Worm (Caenorhabditis elegans): ENCODE data around the gene F02A9.7.

Gene F02A9.7

DNA sequence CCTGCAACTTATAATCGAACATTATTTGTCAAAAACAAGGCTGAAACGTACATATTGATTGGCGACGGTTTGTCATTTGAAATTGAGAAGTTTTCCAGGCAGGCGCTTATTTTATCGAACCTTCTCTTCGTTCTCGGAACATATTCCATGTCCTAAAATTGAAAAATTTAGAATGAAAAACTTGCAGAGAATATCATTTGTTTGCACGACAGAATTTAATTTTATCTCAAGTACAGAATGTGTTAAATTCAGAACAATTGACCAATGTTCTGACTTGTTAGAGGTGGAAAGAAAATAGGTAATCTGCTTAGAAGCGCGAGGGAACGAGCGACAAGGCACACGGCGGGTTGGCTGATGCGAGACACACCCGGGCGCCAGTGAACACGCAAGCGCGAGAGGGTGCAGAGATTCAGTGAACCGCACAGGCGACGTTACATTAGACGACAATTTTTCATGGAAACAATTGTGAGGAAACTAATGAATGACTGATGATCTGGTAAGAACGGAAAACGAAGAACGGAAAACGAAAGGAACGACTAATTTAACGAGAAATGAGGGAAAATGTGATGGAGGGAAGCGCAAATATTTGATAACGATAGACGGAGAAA, 23.0 kb downstream of the F02A9.7 start (continued):
- TF ChIP-seq pha-4 (GFP tag; IDR thresholded peaks at IDR 0.05) (0 out of 2 replicates have a peak, but pooled peaks have one; percentile 13), pha-4 (tag; optimal IDR thresholded peaks at IDR 0.05) (no peak), ztf-7 (tag; optimal IDR thresholded peaks at IDR 0.05) (no peak), nhr-11 (tag; optimal IDR thresholded peaks at IDR 0.05) (peak; percentile 14), nhr-76 (tag; optimal IDR thresholded peaks at IDR 0.05) (no peak), nhr-10 (tag; optimal IDR thresholded peaks at IDR 0.05) (no peak), ztf-11 (tag; optimal IDR thresholded peaks at IDR 0.05) (no peak), skn-1 (tag; optimal IDR thresholded peaks at IDR 0.05) (no peak), daf-16 (GFP tag; optimal IDR thresholded peaks at IDR 0.05) (peak in 1 of 2 experiments; percentile 29), daf-16 (tag; optimal IDR thresholded peaks at IDR 0.05) (peak; percentile 6), R02D3.7 (tag; optimal IDR thresholded peaks at IDR 0.05) (no peak)

DNA sequence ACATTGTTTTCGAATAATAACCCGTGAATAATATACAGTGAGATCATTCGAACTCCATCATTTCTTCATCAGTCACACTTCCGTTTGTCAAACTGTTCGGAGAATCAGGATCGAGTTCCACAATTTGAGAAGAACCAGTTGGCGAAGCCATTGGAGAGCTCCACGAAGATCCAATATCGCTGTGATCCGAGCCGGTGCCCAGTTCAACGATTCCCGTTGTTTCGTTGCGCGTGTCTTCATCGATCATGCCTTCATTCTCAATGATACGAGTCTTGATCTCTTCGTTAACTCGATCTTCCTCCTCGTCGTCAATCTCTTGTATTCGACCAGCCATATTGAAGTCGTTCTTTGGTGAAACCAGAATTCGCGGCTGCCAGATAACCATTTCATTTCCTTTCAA, 23.7 kb downstream of the F02A9.7 start:
- TF ChIP-seq nhr-48 (tag; optimal IDR thresholded peaks at IDR 0.05), result no peak
- TF ChIP-seq tra-1 (GFP tag; IDR thresholded peaks at IDR 0.05), result 0 out of 2 replicates have a peak, but pooled peaks have one; percentile 9
- TF ChIP-seq ceh-44 (GFP tag; IDR thresholded peaks at IDR 0.05), result no peak
- no peak for TF ChIP-seq php-3 (GFP tag; IDR thresholded peaks at IDR 0.05)
- TF ChIP-seq mxl-2 (GFP tag; conservative IDR thresholded peaks at IDR 0.05), result peak; percentile 49; the same call in 1 of the 2 replicates
- TF ChIP-seq ZK337.2 (GFP tag; IDR thresholded peaks at IDR 0.05), result 0 out of 2 replicates have a peak, but pooled peaks have one; percentile 54
- TF ChIP-seq madf-5 (GFP tag; IDR thresholded peaks at IDR 0.05), result 0 out of 4 replicates have a peak, but pooled peaks of 1 of the 2 experiments have one; percentile 6

DNA sequence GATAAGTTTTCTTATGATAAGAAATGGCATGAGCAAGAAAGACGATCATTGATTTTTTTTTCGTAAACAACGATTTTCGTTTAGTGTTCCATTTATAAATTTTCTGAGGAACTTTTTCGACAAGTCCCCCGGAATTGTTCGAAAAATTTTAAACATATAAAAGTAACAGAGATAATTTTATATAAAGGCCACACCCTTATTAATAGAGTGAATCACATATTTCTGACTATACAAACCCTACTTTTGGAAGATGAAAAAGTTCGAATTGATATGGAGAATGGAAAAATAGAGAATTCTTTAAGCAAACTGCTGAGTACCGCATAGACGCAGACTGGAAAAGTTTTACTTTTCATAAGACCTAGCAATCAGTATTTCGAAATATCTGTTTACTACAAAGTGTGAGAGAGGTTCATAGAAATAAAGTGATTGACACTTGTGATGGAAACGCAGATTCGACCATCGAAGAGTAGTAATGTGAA, 24.3 kb downstream of the F02A9.7 start:
- TF ChIP-seq nhr-10 (tag; optimal IDR thresholded peaks at IDR 0.05) (peak; percentile 31), T26A8.4 (GFP tag; IDR thresholded peaks at IDR 0.05) (peak; percentile 89), nhr-42 (GFP tag; IDR thresholded peaks at IDR 0.05) (no peak; the same call in none of the 2 replicates), arid-1 (GFP tag; conservative IDR thresholded peaks at IDR 0.05) (0 out of 2 replicates have a peak, but pooled peaks have one; percentile 57), ZK546.5 (tag; optimal IDR thresholded peaks at IDR 0.05) (no peak), lin-15B (tag; optimal IDR thresholded peaks at IDR 0.05) (no peak), duxl-1 (tag; optimal IDR thresholded peaks at IDR 0.05; ENCODE audit: poor library complexity) (peak; percentile 17), aha-1 (tag) (peak; percentile 98), snpc-1.2 (GFP tag; IDR thresholded peaks at IDR 0.05) (peak; percentile 46; the same call in 1 of the 2 replicates), mdl-1 (tag; optimal IDR thresholded peaks at IDR 0.05) (peak in 1 of 2 experiments; percentile 56), hlh-30 (tag; optimal IDR thresholded peaks at IDR 0.05; ENCODE audit: insufficient read depth) (peak; percentile 87), attf-4 (tag; optimal IDR thresholded peaks at IDR 0.05) (peak; percentile 2), ces-1 (GFP tag; optimal IDR thresholded peaks at IDR 0.05) (no peak), mdt-29 (GFP tag; IDR thresholded peaks at IDR 0.05) (peak; percentile 85), nhr-6 (tag; optimal IDR thresholded peaks at IDR 0.05) (peak; percentile 80), skn-1 (tag; optimal IDR thresholded peaks at IDR 0.05) (no peak), cey-2 (tag; optimal IDR thresholded peaks at IDR 0.05; ENCODE audit: borderline replicate concordance, insufficient read depth) (peak; percentile 41), F37D6.2 (tag; optimal IDR thresholded peaks at IDR 0.05) (no peak), tag-97 (GFP tag; IDR thresholded peaks at IDR 0.05) (peak; percentile 43; the same call in 1 of the 2 replicates), daf-12 (tag; optimal IDR thresholded peaks at IDR 0.05) (no peak), hmg-1.1 (GFP tag; IDR thresholded peaks at IDR 0.05) (peak; percentile 70), lin-29 (GFP tag; IDR thresholded peaks at IDR 0.05) (peak; percentile 53; the same call in 1 of the 2 replicates), zip-11 (GFP tag; IDR thresholded peaks at IDR 0.05) (no peak), unc-130 (GFP tag; optimal IDR thresholded peaks at IDR 0.05) (no peak), R02D3.7 (tag; optimal IDR thresholded peaks at IDR 0.05) (no peak), ztf-7 (tag; optimal IDR thresholded peaks at IDR 0.05) (peak; percentile 65), ceh-32 (tag; optimal IDR thresholded peaks at IDR 0.05; ENCODE audit: poor library complexity) (no peak), mxl-3 (GFP tag; optimal IDR thresholded peaks at IDR 0.05) (no peak), tra-1 (GFP tag; IDR thresholded peaks at IDR 0.05) (peak; percentile 87), sdz-12 (GFP tag; optimal IDR thresholded peaks at IDR 0.05) (peak; percentile 86), egl-27 (tag; optimal IDR thresholded peaks at IDR 0.05) (no peak), daf-8 (GFP tag; IDR thresholded peaks at IDR 0.05) (no peak), lin-39 (tag; optimal IDR thresholded peaks at IDR 0.05) (no peak), F44E2.7 (GFP tag; IDR thresholded peaks at IDR 0.05) (0 out of 2 replicates have a peak, but pooled peaks have one; percentile 14)
